Worm (Caenorhabditis elegans): Measurements from ENCODE around the gene rev-3.

DNA sequence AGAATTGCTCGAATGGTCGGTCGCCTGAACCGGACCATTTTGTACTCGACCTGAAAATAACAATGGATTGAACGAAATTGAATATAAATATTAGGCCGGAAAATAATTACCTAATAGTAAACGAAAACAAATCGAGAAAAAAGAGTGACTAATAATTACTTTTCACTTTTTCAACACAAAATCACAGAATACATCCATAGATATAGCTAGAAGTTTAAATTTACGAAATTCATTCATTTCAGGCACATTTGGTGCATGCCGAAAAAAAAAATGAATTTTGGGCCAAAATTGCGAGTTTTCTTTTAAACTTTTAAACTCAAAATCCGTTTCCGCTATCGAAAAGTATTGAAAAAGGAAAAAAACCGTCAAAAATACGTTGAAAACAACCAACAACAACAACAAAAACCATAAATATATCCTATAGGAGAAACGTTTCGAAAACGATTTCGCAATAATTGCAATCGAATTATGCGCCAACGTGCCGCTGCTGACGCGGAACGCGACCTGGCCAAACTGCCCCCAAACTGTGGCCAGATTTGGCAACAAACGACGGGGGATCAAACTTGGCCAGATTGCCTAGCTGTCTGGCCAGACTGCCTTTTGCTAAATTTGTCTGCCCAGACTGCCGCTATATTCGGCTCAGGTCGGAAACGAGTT is 5.0 kb downstream of the rev-3 start, which contains the start of gene Y37B11A.3:
- no peak for TF ChIP-seq tab-1 (GFP tag; IDR thresholded peaks at IDR 0.05)
- TF ChIP-seq ref-1 (GFP tag; conservative IDR thresholded peaks at IDR 0.05) = no peak
- no peak for TF ChIP-seq T22C8.4 (GFP tag; IDR thresholded peaks at IDR 0.05)
- TF ChIP-seq cog-1 (tag; optimal IDR thresholded peaks at IDR 0.05) = no peak
- TF ChIP-seq klf-2 (GFP tag; conservative IDR thresholded peaks at IDR 0.05) = no peak
- TF ChIP-seq flt-1 (GFP tag; IDR thresholded peaks at IDR 0.05) = no peak
- TF ChIP-seq med-1 (GFP tag; optimal IDR thresholded peaks at IDR 0.05; ENCODE audit: insufficient read depth) = no peak

Measured in whole organism, midembryonic.